Worm (Caenorhabditis elegans): ENCODE data around the gene fbxa-82.
A peak's percentile ranks its signal among the peaks of the same experiment; 100 is the strongest.

fbxa-82 gene

ce11 chrV:15002184-15002690 lies 50.1 kb downstream of the fbxa-82 start, which contains the start of the genes fib-1 and mut-15 (continued):
- TF ChIP-seq zfp-3 (GFP tag; conservative IDR thresholded peaks at IDR 0.05) (no peak), daf-8 (GFP tag; IDR thresholded peaks at IDR 0.05) (no peak), tra-1 (GFP tag; IDR thresholded peaks at IDR 0.05) (peak; percentile 67), vab-7 (GFP tag; IDR thresholded peaks at IDR 0.05) (peak; percentile 60; the same call in 1 of the 2 replicates), F26F4.8 (GFP tag; conservative IDR thresholded peaks at IDR 0.05) (no peak), fkh-10 (GFP tag; optimal IDR thresholded peaks at IDR 0.05) (peak; percentile 86), Y75B8A.6 (GFP tag; IDR thresholded peaks at IDR 0.05) (no peak), mdl-1 (tag; optimal IDR thresholded peaks at IDR 0.05) (peak in 1 of 2 experiments; percentile 28), sdz-12 (GFP tag; optimal IDR thresholded peaks at IDR 0.05) (no peak), nhr-25 (tag; optimal IDR thresholded peaks at IDR 0.05; ENCODE audit: borderline replicate concordance, insufficient read depth) (peak; percentile 73), nhr-28 (tag; optimal IDR thresholded peaks at IDR 0.05) (peak; percentile 74), zag-1 (tag; optimal IDR thresholded peaks at IDR 0.05) (no peak), nhr-111 (GFP tag; optimal IDR thresholded peaks at IDR 0.05) (no peak), set-16 (GFP tag; IDR thresholded peaks at IDR 0.05) (no peak), nhr-41 (GFP tag; IDR thresholded peaks at IDR 0.05) (no peak), rbr-2 (tag; optimal IDR thresholded peaks at IDR 0.05) (peak; percentile 92), R02D3.7 (tag; optimal IDR thresholded peaks at IDR 0.05) (no peak), mdt-29 (GFP tag; IDR thresholded peaks at IDR 0.05) (0 out of 2 replicates have a peak, but pooled peaks have one; percentile 33), pqm-1 (tag; optimal IDR thresholded peaks at IDR 0.05) (no peak), jun-1 (tag; optimal IDR thresholded peaks at IDR 0.05) (peak; percentile 77), hmg-1.1 (GFP tag; IDR thresholded peaks at IDR 0.05) (peak; percentile 86), ztf-7 (tag; optimal IDR thresholded peaks at IDR 0.05) (no peak)

- TF ChIP-seq zip-2 (tag; optimal IDR thresholded peaks at IDR 0.05) (no peak), set-16 (GFP tag; IDR thresholded peaks at IDR 0.05) (peak; percentile 90), aha-1 (tag) (peak; percentile 99)
These were observed 50.8 kb downstream of the fbxa-82 start for ce11 chrV:15001536-15001935.

Measured in whole organism, L4 larva.